Fruit fly (Drosophila melanogaster) whole organism, embryonic: ENCODE measurements around the gene CG31223.

Experiments
- Bteb2 ChIP-seq: fragments of 200-800 bp; sonication (Bioruptor generic); optimal IDR thresholded peaks from 2 replicates; lab custom pipeline; 2016; ENCODE audit warnings: missing biosample characterization, missing genetic modification characterization
- CG10147 ChIP-seq: fragments of 200-800 bp; sonication (Bioruptor generic); optimal IDR thresholded peaks from 2 replicates; lab custom pipeline; 2019; ENCODE audit warnings: missing biosample characterization, mild to moderate bottlenecking, missing genetic modification characterization, moderate library complexity
- CG11085 ChIP-seq: fragments of 200-800 bp; sonication (Bioruptor generic); IDR thresholded peaks from 2 replicates; pipeline ENCODE4 v1.3.6; 2022; ENCODE audit warnings: missing biosample characterization, missing genetic modification characterization
- CG11696 ChIP-seq: fragments of 200-800 bp; sonication (Bioruptor generic); IDR thresholded peaks from 2 replicates; pipeline ENCODE4 v1.3.6; 2022; ENCODE audit warnings: missing biosample characterization, missing genetic modification characterization
- CG13775 ChIP-seq: fragments of 200-800 bp; sonication (Bioruptor generic); optimal IDR thresholded peaks from 3 replicates; lab custom pipeline; 2017; ENCODE audit warnings: missing biosample characterization, mild to moderate bottlenecking, missing genetic modification characterization
- CG14710 ChIP-seq: fragments of 200-800 bp; sonication (Bioruptor generic); optimal IDR thresholded peaks from 3 replicates; lab custom pipeline; 2019; ENCODE audit warnings: missing biosample characterization, mild to moderate bottlenecking, missing genetic modification characterization, moderate library complexity
- CG15011 ChIP-seq: fragments of 200-800 bp; sonication (Bioruptor generic); optimal IDR thresholded peaks from 3 replicates; lab custom pipeline; 2018; ENCODE audit warnings: missing biosample characterization, mild to moderate bottlenecking, missing genetic modification characterization
- CG1529 ChIP-seq: fragments of 200-800 bp; sonication (Bioruptor generic); optimal IDR thresholded peaks from 3 replicates; lab custom pipeline; 2018; ENCODE audit warnings: missing biosample characterization, missing genetic modification characterization
- CG15601 ChIP-seq: fragments of 200-800 bp; sonication (Bioruptor generic); optimal IDR thresholded peaks from 3 replicates; lab custom pipeline; 2019; ENCODE audit warnings: missing biosample characterization, mild to moderate bottlenecking, missing genetic modification characterization, moderate library complexity
- CG18011 ChIP-seq: fragments of 200-800 bp; sonication (Bioruptor generic); optimal IDR thresholded peaks from 2 replicates; lab custom pipeline; 2017; ENCODE audit warnings: missing biosample characterization, missing genetic modification characterization, mild to moderate bottlenecking, moderate library complexity, missing genotype
- CG18764 ChIP-seq: fragments of 200-800 bp; sonication (Bioruptor generic); optimal IDR thresholded peaks from 3 replicates; lab custom pipeline; 2016; ENCODE audit warnings: missing biosample characterization, missing genetic modification characterization
- CG2120 ChIP-seq: fragments of 200-800 bp; sonication (Bioruptor generic); optimal IDR thresholded peaks from 3 replicates; lab custom pipeline; 2016; ENCODE audit warnings: missing biosample characterization, missing genetic modification characterization
- CG31365 ChIP-seq: fragments of 200-800 bp; sonication (Bioruptor generic); optimal IDR thresholded peaks from 2 replicates; lab custom pipeline; 2018; ENCODE audit warnings: missing biosample characterization, mild to moderate bottlenecking, missing genetic modification characterization
- CG32767 ChIP-seq: fragments of 200-800 bp; sonication (Bioruptor generic); IDR thresholded peaks from 2 replicates; pipeline ENCODE4 v1.3.6; 2022; ENCODE audit warnings: missing biosample characterization, missing genetic modification characterization
- CG3726 ChIP-seq: fragments of 200-800 bp; sonication (Bioruptor generic); IDR thresholded peaks from 3 replicates; pipeline ENCODE4, ENCODE4 v1.3.6; 2022; ENCODE audit warnings: missing biosample characterization, missing genetic modification characterization
- CG4404 ChIP-seq: fragments of 200-800 bp; sonication (Bioruptor generic); IDR thresholded peaks from 2 replicates; pipeline ENCODE4 v1.3.6; 2022; ENCODE audit warnings: missing biosample characterization, missing genetic modification characterization
- CG8478 ChIP-seq: fragments of >200 bp; optimal IDR thresholded peaks from 2 replicates; lab custom pipeline; 2018
- CG8765 ChIP-seq: fragments of 200-800 bp; sonication (Bioruptor generic); IDR thresholded peaks from 2 replicates; pipeline ENCODE4 v1.3.6; 2022; ENCODE audit warnings: missing biosample characterization, missing genetic modification characterization
- CG9215 ChIP-seq: fragments of 200-800 bp; sonication (Bioruptor generic); IDR thresholded peaks from 2 replicates; pipeline ENCODE4 v1.3.6; 2022; ENCODE audit warnings: missing biosample characterization, missing genetic modification characterization
- Chrac-16 ChIP-seq: fragments of 200-800 bp; sonication (Bioruptor generic); optimal IDR thresholded peaks from 3 replicates; lab custom pipeline; 2016; ENCODE audit warnings: missing biosample characterization, missing genetic modification characterization
- Doc2 ChIP-seq: fragments of 200-800 bp; sonication (Bioruptor generic); IDR thresholded peaks from 2 replicates; pipeline ENCODE4 v1.3.6; 2022; ENCODE audit warnings: missing biosample characterization, missing genetic modification characterization
- HLH4C ChIP-seq: fragments of 200-800 bp; sonication (Bioruptor generic); IDR thresholded peaks from 3 replicates; pipeline ENCODE4 v1.3.6; 2022; ENCODE audit warnings: missing biosample characterization, missing genetic modification characterization; ENCODE audit not compliant: partially characterized antibody
- HLHmδ ChIP-seq: fragments of 200-800 bp; sonication (Bioruptor generic); optimal IDR thresholded peaks from 2 replicates; lab custom pipeline; 2018; ENCODE audit warnings: missing biosample characterization, mild to moderate bottlenecking, missing genetic modification characterization, moderate library complexity
- Med ChIP-seq: fragments of 200-800 bp; sonication (Bioruptor generic); peaks from one replicate; lab custom pipeline; 2016; ENCODE audit warnings: missing biosample characterization, missing genetic modification characterization, mild to moderate bottlenecking, inconsistent platforms, moderate library complexity
- Mes4 ChIP-seq: fragments of 200-800 bp; sonication (Bioruptor generic); optimal IDR thresholded peaks from 2 replicates; lab custom pipeline; 2016; ENCODE audit warnings: missing biosample characterization, missing genetic modification characterization
- NfI ChIP-seq: fragments of 200-800 bp; sonication (Bioruptor generic); optimal IDR thresholded peaks from 3 replicates; lab custom pipeline; 2018; ENCODE audit warnings: missing biosample characterization, mild to moderate bottlenecking, missing genetic modification characterization, moderate library complexity
- Ptx1 ChIP-seq: fragments of 200-800 bp; sonication (Bioruptor generic); IDR thresholded peaks from 2 replicates; pipeline ENCODE4 v1.3.6; 2022; ENCODE audit warnings: missing biosample characterization, missing genetic modification characterization
- Rx ChIP-seq: fragments of 200-800 bp; sonication (Bioruptor generic); IDR thresholded peaks from 2 replicates; pipeline ENCODE4 v1.3.6; 2022; ENCODE audit warnings: missing biosample characterization, missing genetic modification characterization
- Six4 ChIP-seq: fragments of 200-800 bp; sonication (Bioruptor generic); optimal IDR thresholded peaks from 2 replicates; lab custom pipeline; 2016; ENCODE audit warnings: missing biosample characterization, missing genetic modification characterization
- Sox100B ChIP-seq: fragments of 200-800 bp; sonication (Bioruptor generic); optimal IDR thresholded peaks from 3 replicates; lab custom pipeline; 2018; ENCODE audit warnings: missing biosample characterization, mild to moderate bottlenecking, missing genetic modification characterization
- Trl ChIP-seq, 3 experiments: fragments of >200 bp in 2 of 3; fragments of 200-800 bp in 1 of 3; sonication (Bioruptor generic) in 1 of 3; optimal IDR thresholded peaks; 2 replicates in 1 of 3; 3 replicates in 2 of 3; lab custom pipeline; 2016 to 2017; ENCODE audit warnings: missing biosample characterization in 1 of 3, missing genetic modification characterization in 1 of 3
- Vsx1 ChIP-seq: fragments of 200-800 bp; sonication (Bioruptor generic); optimal IDR thresholded peaks from 2 replicates; lab custom pipeline; 2017; ENCODE audit warnings: missing biosample characterization, mild to moderate bottlenecking, missing genetic modification characterization, missing genetic modification reagents
- ato ChIP-seq: fragments of 200-800 bp; sonication (Bioruptor generic); IDR thresholded peaks from 2 replicates; pipeline ENCODE4 v1.3.6; 2022; ENCODE audit warnings: missing biosample characterization, missing genetic modification characterization; ENCODE audit not compliant: partially characterized antibody
- bbx ChIP-seq: fragments of 200-800 bp; sonication (Bioruptor generic); IDR thresholded peaks from 2 replicates; pipeline ENCODE4 v1.3.6; 2022; ENCODE audit warnings: missing biosample characterization, missing genetic modification characterization; ENCODE audit not compliant: partially characterized antibody
- chinmo ChIP-seq: fragments of 200-800 bp; sonication (Bioruptor generic); IDR thresholded peaks from 4 replicates; pipeline ENCODE4 v1.3.6; 2022; ENCODE audit warnings: missing biosample characterization, missing genetic modification characterization; ENCODE audit not compliant: partially characterized antibody
- cwo ChIP-seq: fragments of 200-800 bp; sonication (Bioruptor generic); optimal IDR thresholded peaks from 3 replicates; lab custom pipeline; 2017; ENCODE audit warnings: missing biosample characterization, missing genetic modification characterization, mild to moderate bottlenecking, moderate library complexity, missing genetic modification reagents
- fd3F ChIP-seq: fragments of 200-800 bp; sonication (Bioruptor generic); optimal IDR thresholded peaks from 2 replicates; lab custom pipeline; 2018; ENCODE audit warnings: missing biosample characterization, mild to moderate bottlenecking, missing genetic modification characterization, moderate library complexity
- gfzf ChIP-seq: fragments of 200-800 bp; sonication (Bioruptor generic); optimal IDR thresholded peaks from 2 replicates; lab custom pipeline; 2016; ENCODE audit warnings: missing biosample characterization, mild to moderate bottlenecking, missing genetic modification characterization, moderate library complexity
- klu ChIP-seq: fragments of 200-800 bp; sonication (Bioruptor generic); IDR thresholded peaks from 2 replicates; pipeline ENCODE4 v1.3.6; 2022; ENCODE audit warnings: missing biosample characterization, missing genetic modification characterization
- lov ChIP-seq, 2 experiments: fragments of 200-800 bp in 1 of 2; fragments of >200 bp in 1 of 2; sonication (Bioruptor generic) in 1 of 2; IDR thresholded peaks in 1 of 2; optimal IDR thresholded peaks in 1 of 2; 2 replicates in 1 of 2; 3 replicates in 1 of 2; pipeline versions ENCODE4 v1.3.6 to Lab custom; 2017 to 2022; ENCODE audit warnings: missing biosample characterization in 1 of 2, missing genetic modification characterization in 1 of 2
- org-1 ChIP-seq: fragments of 200-800 bp; sonication (Bioruptor generic); optimal IDR thresholded peaks from 2 replicates; lab custom pipeline; 2017; ENCODE audit warnings: missing biosample characterization, missing genetic modification characterization
- row ChIP-seq: fragments of 200-800 bp; sonication (Bioruptor generic); IDR thresholded peaks from 3 replicates; pipeline ENCODE4 v1.3.6; 2022; ENCODE audit warnings: missing biosample characterization, missing genetic modification characterization
- sima ChIP-seq: fragments of 200-800 bp; sonication (Bioruptor generic); optimal IDR thresholded peaks from 2 replicates; lab custom pipeline; 2016; ENCODE audit warnings: missing biosample characterization, missing genetic modification characterization
- tna ChIP-seq: fragments of 200-800 bp; sonication (Bioruptor generic); IDR thresholded peaks from 2 replicates; pipeline ENCODE4 v1.3.6; 2022; ENCODE audit warnings: missing biosample characterization, missing genetic modification characterization; ENCODE audit not compliant: partially characterized antibody

Gene CG31223

DNA sequence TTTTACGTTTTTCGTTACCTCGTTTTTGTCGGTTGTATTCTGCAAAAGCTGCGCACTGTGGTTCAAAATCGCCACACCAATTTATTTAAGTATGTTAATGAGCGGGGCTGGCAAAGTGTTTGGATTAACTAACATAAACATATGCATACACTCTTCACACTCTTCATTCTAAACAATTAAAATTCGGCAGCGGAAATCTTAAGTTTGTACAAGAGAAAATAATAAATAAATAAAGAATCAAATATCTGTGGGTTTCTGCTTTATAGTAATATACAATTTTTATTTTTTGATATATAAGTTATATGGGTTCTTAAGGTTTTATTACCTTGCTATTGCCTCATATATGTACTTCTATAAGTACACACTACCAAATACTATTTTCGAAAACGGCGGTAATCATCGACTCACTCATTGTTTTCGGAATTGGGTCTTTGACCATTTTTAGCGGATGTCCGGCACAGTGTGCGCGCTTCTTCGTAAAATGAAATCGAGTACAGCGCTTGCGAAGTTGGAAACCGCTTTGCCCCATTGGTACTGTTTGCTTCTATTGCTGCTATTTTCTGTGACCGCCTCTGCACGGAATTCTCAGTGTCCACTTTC lies 5.4 kb downstream of the CG31223 start (continued):
- peak; percentile 24 for TF ChIP-seq NfI
- no peak for TF ChIP-seq Mes4 (GFP tag; lab: Kevin White, UChicago)
- TF ChIP-seq org-1 (GFP tag; lab: Kevin White, UChicago) = no peak
- TF ChIP-seq CG11085 (GFP tag; lab: Robert Waterston, UW) = no peak
- no peak for TF ChIP-seq CG9215 (GFP tag; lab: Robert Waterston, UW)
- no peak for TF ChIP-seq Trl (optimal IDR thresholded peaks at IDR 0.05; lab: Kevin White, UChicago)
- no peak for TF ChIP-seq Trl (GFP tag; optimal IDR thresholded peaks at IDR 0.05; lab: Kevin White, UChicago)
- TF ChIP-seq HLH4C = no peak
- no peak for TF ChIP-seq CG15601
- TF ChIP-seq CG3726 = no peak
- TF ChIP-seq CG18011 = no peak
- TF ChIP-seq Doc2 (GFP tag; lab: Robert Waterston, UW) = no peak
- no peak for TF ChIP-seq Sox100B (GFP tag; lab: Kevin White, UChicago)
- TF ChIP-seq Ptx1 (GFP tag; lab: Robert Waterston, UW) = no peak
- TF ChIP-seq lov (optimal IDR thresholded peaks at IDR 0.05; lab: Kevin White, UChicago) = no peak
- TF ChIP-seq lov (GFP tag; IDR thresholded peaks at IDR 0.05; lab: Robert Waterston, UW) = no peak
- TF ChIP-seq sima (GFP tag; lab: Kevin White, UChicago) = no peak
- TF ChIP-seq Med (GFP tag; lab: Kevin White, UChicago) = peak; percentile 35
- TF ChIP-seq CG4404 (GFP tag; lab: Robert Waterston, UW) = no peak
- peak; percentile 11 for TF ChIP-seq CG13775 (GFP tag; lab: Kevin White, UChicago)
- TF ChIP-seq klu (GFP tag; lab: Robert Waterston, UW) = no peak
- TF ChIP-seq CG18764 (GFP tag; lab: Kevin White, UChicago) = no peak
- TF ChIP-seq CG15011 (GFP tag; lab: Kevin White, UChicago) = no peak
- TF ChIP-seq ato (GFP tag; lab: Robert Waterston, UW) = no peak
- no peak for TF ChIP-seq gfzf (GFP tag; lab: Kevin White, UChicago)
- no peak for TF ChIP-seq HLHmδ
- no peak for TF ChIP-seq tna (GFP tag; lab: Robert Waterston, UW)
- no peak for TF ChIP-seq bbx (GFP tag; lab: Robert Waterston, UW)
- TF ChIP-seq CG2120 = no peak
- no peak for TF ChIP-seq Vsx1 (GFP tag; lab: Kevin White, UChicago)
- peak; percentile 7 for TF ChIP-seq cwo
- no peak for TF ChIP-seq Six4 (GFP tag; lab: Kevin White, UChicago)
- TF ChIP-seq fd3F = no peak
- no peak for TF ChIP-seq CG8765
- TF ChIP-seq Rx (GFP tag; lab: Robert Waterston, UW) = no peak
- no peak for TF ChIP-seq Chrac-16 (GFP tag; lab: Kevin White, UChicago)
- TF ChIP-seq CG31365 (tag; lab: Kevin White, UChicago) = no peak
- TF ChIP-seq CG10147 (GFP tag; lab: Kevin White, UChicago) = no peak
- TF ChIP-seq CG14710 (tag; lab: Kevin White, UChicago) = no peak
- no peak for TF ChIP-seq chinmo (GFP tag; lab: Robert Waterston, UW)
- TF ChIP-seq Bteb2 (GFP tag; lab: Kevin White, UChicago) = no peak
- TF ChIP-seq row (GFP tag; lab: Robert Waterston, UW) = peak; percentile 48
- no peak for TF ChIP-seq CG8478 (lab: Kevin White, UChicago)
- TF ChIP-seq CG11696 (GFP tag; lab: Robert Waterston, UW) = no peak
- TF ChIP-seq CG32767 = no peak
- TF ChIP-seq CG1529 = no peak
- TF ChIP-seq, all 482 proteins: peak for 47
